Worm (Caenorhabditis elegans): Measurements from ENCODE around the gene E02C12.8.
"Not testable (repeated sequence)": the region's sequence is repeated elsewhere in the genome, so short reads cannot be mapped to it uniquely, and the experiment has no call there.

E02C12.8 gene

ce11 chrV:9384359-9384758, 10.9 kb upstream of the E02C12.8 start:
- TF ChIP-seq flt-1 (GFP tag; IDR thresholded peaks at IDR 0.05) (no peak), tab-1 (GFP tag; IDR thresholded peaks at IDR 0.05) (no peak), cog-1 (tag; optimal IDR thresholded peaks at IDR 0.05) (no peak), ztf-23 (GFP tag; IDR thresholded peaks at IDR 0.05) (no peak), ref-1 (GFP tag; conservative IDR thresholded peaks at IDR 0.05) (no peak), med-1 (GFP tag; optimal IDR thresholded peaks at IDR 0.05; ENCODE audit: insufficient read depth) (no peak), T22C8.4 (GFP tag; IDR thresholded peaks at IDR 0.05) (no peak), ztf-29 (GFP tag; IDR thresholded peaks at IDR 0.05) (no peak), klf-2 (GFP tag; conservative IDR thresholded peaks at IDR 0.05) (no peak)

ce11 chrV:9382538-9383328, 9.3 kb upstream of the E02C12.8 start:
- no peak for TF ChIP-seq flt-1 (GFP tag; IDR thresholded peaks at IDR 0.05)
- TF ChIP-seq T22C8.4 (GFP tag; IDR thresholded peaks at IDR 0.05) = peak; percentile 49; the same call in 1 of the 2 replicates

ce11 chrV:9381846-9382363, 8.5 kb upstream of the E02C12.8 start, which contains the start of gene E02C12.12:
TSS of gene E02C12.12 (minus strand) at chrV:9382313.
- no peak for TF ChIP-seq flt-1 (GFP tag; IDR thresholded peaks at IDR 0.05)
- TF ChIP-seq ztf-23 (GFP tag; IDR thresholded peaks at IDR 0.05) = no peak
- TF ChIP-seq ref-1 (GFP tag; conservative IDR thresholded peaks at IDR 0.05) = no peak
- TF ChIP-seq med-1 (GFP tag; optimal IDR thresholded peaks at IDR 0.05; ENCODE audit: insufficient read depth) = no peak
- no peak for TF ChIP-seq tab-1 (GFP tag; IDR thresholded peaks at IDR 0.05)
- no peak for TF ChIP-seq ztf-29 (GFP tag; IDR thresholded peaks at IDR 0.05)
- TF ChIP-seq klf-2 (GFP tag; conservative IDR thresholded peaks at IDR 0.05) = no peak
- TF ChIP-seq T22C8.4 (GFP tag; IDR thresholded peaks at IDR 0.05) = no peak
- no peak for TF ChIP-seq cog-1 (tag; optimal IDR thresholded peaks at IDR 0.05)

DNA sequence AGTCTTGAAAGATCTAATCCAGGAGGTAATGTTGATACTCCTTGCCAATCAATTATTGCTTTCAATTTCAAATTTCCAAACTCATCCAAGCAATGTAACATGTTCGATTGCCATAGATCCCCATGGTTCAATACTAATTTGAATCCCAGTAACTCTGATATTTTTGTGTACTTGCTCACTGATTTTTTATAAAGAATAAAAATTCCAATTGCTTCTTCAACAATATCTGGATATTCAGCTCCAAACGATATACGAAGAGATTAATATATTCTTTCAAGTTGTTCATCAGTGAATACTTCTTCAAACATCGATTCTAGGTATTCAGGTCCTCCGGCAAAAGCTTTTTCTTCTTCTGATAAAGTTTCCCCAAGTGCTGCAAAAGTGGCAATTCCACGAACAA, 6.4 kb upstream of the E02C12.8 start, which contains the start of gene E02C12.11:
Gene E02C12.11 (minus strand): TSS at position 101 of the 400 bp plus-strand sequence.
- not testable (repeated sequence) for TF ChIP-seq med-1 (GFP tag; optimal IDR thresholded peaks at IDR 0.05; ENCODE audit: insufficient read depth); tab-1 (GFP tag; IDR thresholded peaks at IDR 0.05); ztf-29 (GFP tag; IDR thresholded peaks at IDR 0.05)

- TF ChIP-seq flt-1 (GFP tag; IDR thresholded peaks at IDR 0.05) = no peak
- TF ChIP-seq klf-2 (GFP tag; conservative IDR thresholded peaks at IDR 0.05) = no peak
- TF ChIP-seq ref-1 (GFP tag; conservative IDR thresholded peaks at IDR 0.05) = no peak
- TF ChIP-seq ztf-23 (GFP tag; IDR thresholded peaks at IDR 0.05) = no peak
- TF ChIP-seq tab-1 (GFP tag; IDR thresholded peaks at IDR 0.05) = no peak
- no peak for TF ChIP-seq cog-1 (tag; optimal IDR thresholded peaks at IDR 0.05)
- TF ChIP-seq ztf-29 (GFP tag; IDR thresholded peaks at IDR 0.05) = no peak
- TF ChIP-seq med-1 (GFP tag; optimal IDR thresholded peaks at IDR 0.05; ENCODE audit: insufficient read depth) = no peak
- TF ChIP-seq T22C8.4 (GFP tag; IDR thresholded peaks at IDR 0.05) = no peak
Measured at ce11 chrV:9378335-9378734, 4.9 kb upstream of the E02C12.8 start, which contains the start of gene E02C12.10. TSS of gene E02C12.10 (minus strand) at chrV:9378409.

DNA sequence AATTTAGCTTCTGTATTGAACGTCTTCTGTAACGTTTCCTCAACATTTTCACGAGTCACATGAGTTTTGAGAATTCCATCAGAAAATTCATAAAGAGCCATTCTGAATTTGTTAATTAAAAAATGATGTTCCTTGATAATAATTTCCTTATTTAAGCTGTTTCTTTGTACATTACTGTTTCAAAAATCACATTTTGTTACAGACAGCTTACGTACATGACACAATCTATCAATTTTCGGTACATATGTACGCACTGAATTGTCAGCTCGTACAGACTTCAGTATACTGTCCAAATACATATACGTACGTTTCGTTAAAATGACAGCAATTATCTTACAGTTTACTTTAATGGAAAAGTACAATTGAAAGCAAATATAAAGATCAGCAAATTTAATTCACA, 3.0 kb upstream of the E02C12.8 start, which contains the start of gene E02C12.19:
Gene E02C12.19 (minus strand): TSS at position 101 of the 400 bp plus-strand sequence.
- TF ChIP-seq flt-1 (GFP tag; IDR thresholded peaks at IDR 0.05) (no peak), ref-1 (GFP tag; conservative IDR thresholded peaks at IDR 0.05) (no peak), med-1 (GFP tag; optimal IDR thresholded peaks at IDR 0.05; ENCODE audit: insufficient read depth) (no peak), T22C8.4 (GFP tag; IDR thresholded peaks at IDR 0.05) (no peak), cog-1 (tag; optimal IDR thresholded peaks at IDR 0.05) (no peak), ztf-29 (GFP tag; IDR thresholded peaks at IDR 0.05) (no peak), tab-1 (GFP tag; IDR thresholded peaks at IDR 0.05) (no peak)

DNA sequence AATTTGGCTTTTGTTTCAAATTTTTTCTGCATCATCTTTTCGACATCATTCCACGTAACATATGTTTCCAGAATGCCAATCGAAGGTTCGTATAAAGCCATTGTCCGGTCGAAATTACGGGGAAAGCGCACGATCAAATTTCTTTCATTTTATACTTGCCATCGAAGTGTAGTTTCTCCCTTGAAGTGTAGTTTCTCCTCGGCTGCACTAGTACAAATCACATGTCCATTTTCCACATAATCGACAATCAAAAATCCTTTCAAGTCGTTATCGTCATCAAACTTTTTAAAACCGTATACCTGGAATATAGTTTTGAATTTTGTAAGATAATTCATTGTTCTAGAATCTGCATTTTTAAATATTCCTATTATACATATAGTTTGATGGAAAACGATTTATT, 2.0 kb upstream of the E02C12.8 start, which contains the start of gene E02C12.9:
Gene E02C12.9 (minus strand): TSS at position 101 of the 400 bp plus-strand sequence.
- TF ChIP-seq klf-2 (GFP tag; conservative IDR thresholded peaks at IDR 0.05) (no peak), flt-1 (GFP tag; IDR thresholded peaks at IDR 0.05) (no peak), cog-1 (tag; optimal IDR thresholded peaks at IDR 0.05) (no peak)

- no peak for TF ChIP-seq klf-2 (GFP tag; conservative IDR thresholded peaks at IDR 0.05)
- TF ChIP-seq tab-1 (GFP tag; IDR thresholded peaks at IDR 0.05) = no peak
- no peak for TF ChIP-seq ztf-23 (GFP tag; IDR thresholded peaks at IDR 0.05)
- TF ChIP-seq med-1 (GFP tag; optimal IDR thresholded peaks at IDR 0.05; ENCODE audit: insufficient read depth) = no peak
- TF ChIP-seq cog-1 (tag; optimal IDR thresholded peaks at IDR 0.05) = no peak
- TF ChIP-seq ztf-29 (GFP tag; IDR thresholded peaks at IDR 0.05) = no peak
- TF ChIP-seq T22C8.4 (GFP tag; IDR thresholded peaks at IDR 0.05) = no peak
Measured at ce11 chrV:9370986-9371385, 2.4 kb downstream of the E02C12.8 start, which contains the start of gene E02C12.6. TSS of gene E02C12.6 (minus strand) at chrV:9371086.

ce11 chrV:9359674-9360073, 13.7 kb downstream of the E02C12.8 start, which contains the start of gene gpa-3:
TSS of gene gpa-3 (minus strand) at chrV:9359774.
- TF ChIP-seq tab-1 (GFP tag; IDR thresholded peaks at IDR 0.05) (no peak), med-1 (GFP tag; optimal IDR thresholded peaks at IDR 0.05; ENCODE audit: insufficient read depth) (no peak), ztf-23 (GFP tag; IDR thresholded peaks at IDR 0.05) (no peak), T22C8.4 (GFP tag; IDR thresholded peaks at IDR 0.05) (no peak), klf-2 (GFP tag; conservative IDR thresholded peaks at IDR 0.05) (no peak), ref-1 (GFP tag; conservative IDR thresholded peaks at IDR 0.05) (no peak), cog-1 (tag; optimal IDR thresholded peaks at IDR 0.05) (no peak), ztf-29 (GFP tag; IDR thresholded peaks at IDR 0.05) (no peak), flt-1 (GFP tag; IDR thresholded peaks at IDR 0.05) (no peak)

DNA sequence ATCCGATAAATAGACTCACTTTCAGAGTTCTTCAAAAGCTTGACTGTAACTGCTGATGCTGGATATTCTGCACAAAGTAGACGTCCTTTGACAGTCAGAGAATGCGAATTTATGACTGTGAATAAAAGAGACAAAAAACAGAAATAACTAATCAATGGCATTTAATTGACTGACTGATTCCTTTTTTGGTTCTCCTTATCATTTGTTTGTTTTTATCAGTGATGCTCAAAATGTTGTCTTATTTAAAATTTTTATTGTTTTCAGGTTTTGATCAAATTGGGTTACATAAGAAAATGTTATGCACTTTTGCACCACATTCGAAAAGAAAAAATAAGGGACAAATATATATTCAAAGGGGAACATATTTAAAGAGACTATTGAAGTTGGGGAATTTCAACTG, 17.1 kb downstream of the E02C12.8 start, which contains the start of gene ttr-49:
Gene ttr-49 (minus strand): TSS at position 171 of the 400 bp plus-strand sequence.
- TF ChIP-seq med-1 (GFP tag; optimal IDR thresholded peaks at IDR 0.05; ENCODE audit: insufficient read depth) (no peak), T22C8.4 (GFP tag; IDR thresholded peaks at IDR 0.05) (no peak), cog-1 (tag; optimal IDR thresholded peaks at IDR 0.05) (no peak), ref-1 (GFP tag; conservative IDR thresholded peaks at IDR 0.05) (no peak), ztf-23 (GFP tag; IDR thresholded peaks at IDR 0.05) (no peak), tab-1 (GFP tag; IDR thresholded peaks at IDR 0.05) (no peak), klf-2 (GFP tag; conservative IDR thresholded peaks at IDR 0.05) (no peak), ztf-29 (GFP tag; IDR thresholded peaks at IDR 0.05) (no peak), flt-1 (GFP tag; IDR thresholded peaks at IDR 0.05) (no peak)
